Fruit fly (Drosophila melanogaster) whole organism, embryonic: Measurements from ENCODE around the gene spz3.

Experiments
- Blimp-1 ChIP-seq: fragments of 200-800 bp; sonication (Bioruptor generic); optimal IDR thresholded peaks from 3 replicates; lab custom pipeline; 2018; ENCODE audit warnings: missing biosample characterization, missing genetic modification characterization, mild to moderate bottlenecking, moderate library complexity, missing genetic modification reagents
- BtbVII ChIP-seq: fragments of 200-800 bp; sonication (Bioruptor generic); optimal IDR thresholded peaks from 3 replicates; lab custom pipeline; 2017; ENCODE audit warnings: missing biosample characterization, mild to moderate bottlenecking, missing genetic modification characterization
- CG1024 ChIP-seq: fragments of 200-800 bp; sonication (Bioruptor generic); IDR thresholded peaks from 2 replicates; pipeline ENCODE4 v1.3.6; 2022; ENCODE audit warnings: missing biosample characterization, missing genetic modification characterization
- CG10366 ChIP-seq: fragments of 200-800 bp; sonication (Bioruptor generic); IDR thresholded peaks from 2 replicates; pipeline ENCODE4 v1.3.6; 2022; ENCODE audit warnings: missing biosample characterization, missing genetic modification characterization
- CG10462 ChIP-seq: fragments of 200-800 bp; sonication (Bioruptor generic); optimal IDR thresholded peaks from 2 replicates; lab custom pipeline; 2016; ENCODE audit warnings: missing biosample characterization, missing genetic modification characterization
- CG11723 ChIP-seq: fragments of 200-800 bp; sonication (Bioruptor generic); optimal IDR thresholded peaks from 2 replicates; lab custom pipeline; 2017; ENCODE audit warnings: missing biosample characterization, mild to moderate bottlenecking, missing genetic modification characterization
- CG12104 ChIP-seq: fragments of 200-800 bp; sonication (Bioruptor generic); optimal IDR thresholded peaks from 3 replicates; lab custom pipeline; 2016; ENCODE audit warnings: missing biosample characterization, missing genetic modification characterization
- CG12659 ChIP-seq: fragments of 200-800 bp; sonication (Bioruptor generic); optimal IDR thresholded peaks from 3 replicates; lab custom pipeline; 2017; ENCODE audit warnings: mild to moderate bottlenecking, missing biosample characterization, missing genetic modification reagents, missing genetic modification characterization
- CG13287 ChIP-seq: fragments of 200-800 bp; sonication (Bioruptor generic); IDR thresholded peaks from 2 replicates; pipeline ENCODE4 v1.3.6; 2022; ENCODE audit warnings: missing biosample characterization, missing genetic modification characterization; ENCODE audit not compliant: partially characterized antibody
- CG17912 ChIP-seq: fragments of 200-800 bp; sonication (Bioruptor generic); optimal IDR thresholded peaks from 2 replicates; lab custom pipeline; 2018; ENCODE audit warnings: missing biosample characterization, mild to moderate bottlenecking, missing genetic modification characterization
- CG2129 ChIP-seq: fragments of 200-800 bp; sonication (Bioruptor generic); IDR thresholded peaks from 2 replicates; pipeline ENCODE4 v1.3.6; 2022; ENCODE audit warnings: missing biosample characterization, missing genetic modification characterization; ENCODE audit not compliant: partially characterized antibody
- CG2199 ChIP-seq: fragments of 200-800 bp; sonication (Bioruptor generic); IDR thresholded peaks from 3 replicates; pipeline ENCODE4 v1.3.6; 2022; ENCODE audit warnings: missing biosample characterization, missing genetic modification characterization
- CG33213 ChIP-seq: fragments of 200-800 bp; sonication (Bioruptor generic); optimal IDR thresholded peaks from 3 replicates; lab custom pipeline; 2016; ENCODE audit warnings: missing biosample characterization, missing genetic modification characterization
- CG3995 ChIP-seq: fragments of 200-800 bp; sonication (Bioruptor generic); optimal IDR thresholded peaks from 3 replicates; lab custom pipeline; 2016; ENCODE audit warnings: missing biosample characterization, missing genetic modification characterization
- CG4820 ChIP-seq: fragments of 200-800 bp; sonication (Bioruptor generic); optimal IDR thresholded peaks from 3 replicates; lab custom pipeline; 2016; ENCODE audit warnings: missing biosample characterization, missing genetic modification characterization
- CG5953 ChIP-seq: fragments of 200-800 bp; sonication (Bioruptor generic); IDR thresholded peaks from 2 replicates; pipeline ENCODE4 v1.3.6; 2022; ENCODE audit warnings: missing biosample characterization, missing genetic modification characterization
- CG6254 ChIP-seq: fragments of 200-800 bp; sonication (Bioruptor generic); optimal IDR thresholded peaks from 3 replicates; lab custom pipeline; 2017; ENCODE audit warnings: mild to moderate bottlenecking, missing biosample characterization, missing genetic modification reagents, missing genetic modification characterization
- CG6272 ChIP-seq: fragments of 200-800 bp; sonication (Bioruptor generic); IDR thresholded peaks from 2 replicates; pipeline ENCODE4 v1.3.6; 2022; ENCODE audit warnings: missing biosample characterization, missing genetic modification characterization
- CG6791 ChIP-seq: fragments of 200-800 bp; sonication (Bioruptor generic); IDR thresholded peaks from 3 replicates; pipeline ENCODE4 v1.3.6; 2022; ENCODE audit warnings: missing biosample characterization, missing genetic modification characterization; ENCODE audit not compliant: partially characterized antibody
- CG7271 ChIP-seq: fragments of 200-800 bp; sonication (Bioruptor generic); optimal IDR thresholded peaks from 2 replicates; lab custom pipeline; 2018; ENCODE audit warnings: missing biosample characterization, mild to moderate bottlenecking, missing genetic modification characterization, moderate library complexity
- CG7357 ChIP-seq: fragments of 200-800 bp; sonication (Bioruptor generic); IDR thresholded peaks from 3 replicates; pipeline ENCODE4 v1.3.6; 2022; ENCODE audit warnings: missing biosample characterization, missing genetic modification characterization
- CG7963 ChIP-seq: fragments of 200-800 bp; sonication (Bioruptor generic); IDR thresholded peaks from 3 replicates; pipeline ENCODE4 v1.3.6; 2022; ENCODE audit warnings: missing biosample characterization, missing genetic modification characterization; ENCODE audit not compliant: partially characterized antibody
- CG9817 ChIP-seq: fragments of 200-800 bp; sonication (Bioruptor generic); optimal IDR thresholded peaks from 2 replicates; lab custom pipeline; 2018; ENCODE audit warnings: missing biosample characterization, mild to moderate bottlenecking, missing genetic modification characterization, moderate library complexity
- CrebB ChIP-seq: fragments of 200-800 bp; sonication (Bioruptor generic); optimal IDR thresholded peaks from 3 replicates; lab custom pipeline; 2018; ENCODE audit warnings: missing biosample characterization, mild to moderate bottlenecking, missing genetic modification characterization
- D19A ChIP-seq: fragments of 200-800 bp; optimal IDR thresholded peaks from 3 replicates; lab custom pipeline; 2019; ENCODE audit warnings: missing biosample characterization, mild to moderate bottlenecking, missing genetic modification characterization, moderate library complexity
- Dref ChIP-seq: fragments of 200-800 bp; sonication (Bioruptor generic); IDR thresholded peaks from 2 replicates; pipeline ENCODE4 v1.3.6; 2022; ENCODE audit warnings: missing biosample characterization, missing genetic modification characterization
- ERR ChIP-seq: fragments of 200-800 bp; sonication (Bioruptor generic); optimal IDR thresholded peaks from 2 replicates; lab custom pipeline; 2016; ENCODE audit warnings: missing biosample characterization, missing genetic modification characterization
- Fer1 ChIP-seq: fragments of 200-800 bp; sonication (Bioruptor generic); optimal IDR thresholded peaks from 2 replicates; lab custom pipeline; 2017; ENCODE audit warnings: missing biosample characterization, mild to moderate bottlenecking, missing genetic modification characterization
- Hand ChIP-seq: fragments of 200-800 bp; sonication (Bioruptor generic); optimal IDR thresholded peaks from 2 replicates; lab custom pipeline; 2017; ENCODE audit warnings: mild to moderate bottlenecking, missing biosample characterization, missing genetic modification reagents, missing genetic modification characterization
- MBD-R2 ChIP-seq: fragments of 200-800 bp; sonication (Bioruptor generic); IDR thresholded peaks from 2 replicates; pipeline ENCODE4 v1.3.6; 2022; ENCODE audit warnings: missing biosample characterization, missing genetic modification characterization
- Mrtf ChIP-seq: fragments of 200-800 bp; sonication (Bioruptor generic); IDR thresholded peaks from 3 replicates; pipeline ENCODE4 v1.3.6; 2022; ENCODE audit warnings: missing biosample characterization, missing genetic modification characterization
- Ssrp ChIP-seq: fragments of 200-800 bp; sonication (Bioruptor generic); optimal IDR thresholded peaks from 2 replicates; lab custom pipeline; 2018; ENCODE audit warnings: missing biosample characterization, mild to moderate bottlenecking, missing genetic modification characterization, moderate library complexity
- al ChIP-seq: fragments of 200-800 bp; sonication (Bioruptor generic); IDR thresholded peaks from 2 replicates; pipeline ENCODE4 v1.3.6; 2022; ENCODE audit warnings: missing biosample characterization, missing genetic modification characterization
- amos ChIP-seq: fragments of 200-800 bp; sonication (Bioruptor generic); IDR thresholded peaks from 2 replicates; pipeline ENCODE4 v1.3.6; 2022; ENCODE audit warnings: missing biosample characterization, missing genetic modification characterization; ENCODE audit not compliant: partially characterized antibody
- bbx ChIP-seq: fragments of 200-800 bp; sonication (Bioruptor generic); IDR thresholded peaks from 2 replicates; pipeline ENCODE4 v1.3.6; 2022; ENCODE audit warnings: missing biosample characterization, missing genetic modification characterization; ENCODE audit not compliant: partially characterized antibody
- cg ChIP-seq: fragments of 200-800 bp; sonication (Bioruptor generic); optimal IDR thresholded peaks from 3 replicates; lab custom pipeline; 2019; ENCODE audit warnings: missing biosample characterization, mild to moderate bottlenecking, missing genetic modification characterization, moderate library complexity
- cwo ChIP-seq: fragments of 200-800 bp; sonication (Bioruptor generic); optimal IDR thresholded peaks from 3 replicates; lab custom pipeline; 2017; ENCODE audit warnings: missing biosample characterization, missing genetic modification characterization, mild to moderate bottlenecking, moderate library complexity, missing genetic modification reagents
- dimm ChIP-seq: fragments of 200-800 bp; sonication (Bioruptor generic); IDR thresholded peaks from 2 replicates; pipeline ENCODE4 v1.3.6; 2022; ENCODE audit warnings: missing biosample characterization, missing genetic modification characterization
- dm ChIP-seq: fragments of 200-800 bp; sonication (Bioruptor generic); optimal IDR thresholded peaks from 3 replicates; lab custom pipeline; 2016; ENCODE audit warnings: missing biosample characterization, missing genetic modification characterization
- emc ChIP-seq: fragments of 200-800 bp; sonication (Bioruptor generic); optimal IDR thresholded peaks from 2 replicates; lab custom pipeline; 2016; ENCODE audit warnings: missing biosample characterization, missing genetic modification characterization
- en ChIP-seq: fragments of 200-800 bp; sonication (Bioruptor generic); optimal IDR thresholded peaks from 2 replicates; lab custom pipeline; 2016; ENCODE audit warnings: missing biosample characterization, missing genetic modification characterization
- grau ChIP-seq: fragments of 200-800 bp; optimal IDR thresholded peaks from 3 replicates; lab custom pipeline; 2019; ENCODE audit warnings: missing biosample characterization, mild to moderate bottlenecking, missing genetic modification characterization, moderate library complexity
- hb ChIP-seq: fragments of 200-800 bp; sonication (Bioruptor generic); IDR thresholded peaks from 3 replicates; pipeline ENCODE4 v1.3.6; 2022; ENCODE audit warnings: missing biosample characterization, missing genetic modification characterization; ENCODE audit not compliant: partially characterized antibody
- jigr1 ChIP-seq: fragments of 200-800 bp; sonication (Bioruptor generic); IDR thresholded peaks from 3 replicates; pipeline ENCODE4 v1.3.6; 2022; ENCODE audit warnings: missing biosample characterization, missing genetic modification characterization
- klu ChIP-seq: fragments of 200-800 bp; sonication (Bioruptor generic); IDR thresholded peaks from 2 replicates; pipeline ENCODE4 v1.3.6; 2022; ENCODE audit warnings: missing biosample characterization, missing genetic modification characterization
- odd ChIP-seq: fragments of 200-800 bp; sonication (Bioruptor generic); optimal IDR thresholded peaks from 2 replicates; lab custom pipeline; 2017; ENCODE audit warnings: missing biosample characterization, mild to moderate bottlenecking, missing genetic modification characterization
- prd ChIP-seq, 3 experiments: fragments of >200 bp in 2 of 3; fragments of 200-800 bp in 1 of 3; sonication (Bioruptor generic) in 1 of 3; optimal IDR thresholded peaks in 2 of 3; IDR thresholded peaks in 1 of 3; 2 replicates in 2 of 3; 3 replicates in 1 of 3; pipeline versions ENCODE4 v1.3.6 to Lab custom; 2017 to 2022; ENCODE audit warnings: missing biosample characterization in 1 of 3, missing genetic modification characterization in 1 of 3
- salm ChIP-seq: fragments of 200-800 bp; sonication (Bioruptor generic); optimal IDR thresholded peaks from 2 replicates; lab custom pipeline; 2018; ENCODE audit warnings: missing biosample characterization, mild to moderate bottlenecking, missing genetic modification characterization
- scrt ChIP-seq: fragments of 200-800 bp; sonication (Bioruptor generic); optimal IDR thresholded peaks from 2 replicates; lab custom pipeline; 2018; ENCODE audit warnings: missing biosample characterization, mild to moderate bottlenecking, missing genetic modification characterization, moderate library complexity
- tna ChIP-seq: fragments of 200-800 bp; sonication (Bioruptor generic); IDR thresholded peaks from 2 replicates; pipeline ENCODE4 v1.3.6; 2022; ENCODE audit warnings: missing biosample characterization, missing genetic modification characterization; ENCODE audit not compliant: partially characterized antibody
- usp ChIP-seq: fragments of >200 bp; optimal IDR thresholded peaks from 2 replicates; lab custom pipeline; 2017; ENCODE audit warnings: missing biosample characterization, missing genetic modification characterization

The spz3 gene

DNA sequence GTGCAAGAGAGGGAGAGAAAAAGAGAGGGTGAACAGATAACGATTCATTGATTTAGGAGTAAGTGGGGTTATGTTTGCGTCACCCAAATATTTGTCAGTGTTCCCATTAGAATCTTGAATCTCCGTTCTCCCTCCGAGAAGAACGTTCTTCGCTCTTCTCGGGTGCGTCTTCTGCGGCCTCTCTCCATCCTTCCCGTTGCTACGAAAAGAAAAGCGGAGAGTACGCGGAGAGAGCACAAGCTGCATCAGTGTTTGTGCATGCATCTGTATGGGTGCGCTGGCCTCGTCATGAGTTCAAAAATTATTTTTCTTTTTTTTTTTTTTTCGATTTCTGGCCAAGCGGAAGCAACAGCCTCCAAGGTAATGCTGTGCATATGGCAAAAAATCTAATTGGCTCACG is 50.5 kb downstream of the spz3 start (continued):
- TF ChIP-seq tna (GFP tag; lab: Robert Waterston, UW) (no peak), CG9817 (no peak), odd (GFP tag; lab: Kevin White, UChicago) (no peak), hb (no peak), al (GFP tag; lab: Robert Waterston, UW) (no peak), CG1024 (GFP tag; lab: Robert Waterston, UW) (no peak), CG12659 (GFP tag; lab: Kevin White, UChicago) (no peak), en (no peak), Blimp-1 (GFP tag; lab: Kevin White, UChicago) (peak; percentile 16), klu (GFP tag; lab: Robert Waterston, UW) (no peak), grau (no peak), Fer1 (GFP tag; lab: Kevin White, UChicago) (peak; percentile 15), CG7357 (GFP tag; lab: Robert Waterston, UW) (no peak), Hand (GFP tag; lab: Kevin White, UChicago) (no peak), CG10462 (no peak), BtbVII (GFP tag; lab: Kevin White, UChicago) (peak; percentile 47), amos (GFP tag; lab: Robert Waterston, UW) (no peak), Mrtf (GFP tag; lab: Robert Waterston, UW) (no peak), salm (peak; percentile 33), scrt (GFP tag; lab: Kevin White, UChicago) (peak; percentile 7), CG6272 (GFP tag; lab: Robert Waterston, UW) (no peak), emc (GFP tag; lab: Kevin White, UChicago) (no peak), cg (GFP tag; lab: Kevin White, UChicago) (peak; percentile 70), CG5953 (no peak), Ssrp (no peak), dm (no peak), Dref (GFP tag; lab: Robert Waterston, UW) (no peak), CG17912 (GFP tag; lab: Kevin White, UChicago) (no peak), CG2129 (GFP tag; lab: Robert Waterston, UW) (no peak), CG7271 (tag; lab: Kevin White, UChicago) (no peak), CG6254 (GFP tag; lab: Kevin White, UChicago) (peak; percentile 17), CrebB (tag; lab: Kevin White, UChicago) (peak; percentile 17), CG4820 (GFP tag; lab: Kevin White, UChicago) (no peak), jigr1 (GFP tag; lab: Robert Waterston, UW) (no peak), dimm (GFP tag; lab: Robert Waterston, UW) (no peak)

DNA sequence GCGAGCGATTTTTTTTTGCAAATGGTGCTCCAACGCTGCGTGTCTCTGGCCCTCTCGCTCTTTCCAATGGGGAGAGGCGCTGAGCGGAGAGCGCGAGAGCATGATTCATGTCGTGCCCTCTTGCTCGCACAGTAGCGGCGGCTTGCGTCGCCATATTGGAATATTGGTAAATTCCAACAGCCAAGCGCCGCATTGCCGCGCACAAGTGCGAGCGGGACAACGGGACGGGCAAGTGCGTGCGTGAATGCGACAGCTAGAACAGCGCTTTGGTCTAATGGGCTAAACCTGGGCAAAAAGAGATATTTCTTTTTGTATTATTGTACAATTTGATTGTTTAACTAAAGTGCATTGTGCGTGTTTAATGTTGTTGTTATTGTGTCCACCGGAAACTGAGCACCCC is 51.1 kb downstream of the spz3 start:
- peak; percentile 30; the same call in 1 of the 2 replicates for TF ChIP-seq MBD-R2 (GFP tag; lab: Robert Waterston, UW)
- TF ChIP-seq usp (GFP tag; lab: Kevin White, UChicago), result no peak
- TF ChIP-seq CG12104, result no peak
- TF ChIP-seq bbx, result peak; percentile 69
- TF ChIP-seq CG7963, result 0 out of 3 replicates have a peak, but pooled peaks have one; percentile 31
- TF ChIP-seq D19A, result no peak
- no peak for TF ChIP-seq CG10366 (GFP tag; lab: Robert Waterston, UW)
- TF ChIP-seq CG33213 (GFP tag; lab: Kevin White, UChicago), result no peak
- no peak for TF ChIP-seq CG11723
- TF ChIP-seq cwo (GFP tag; lab: Kevin White, UChicago), result peak; percentile 19
- TF ChIP-seq CG2199 (GFP tag; lab: Robert Waterston, UW), result 0 out of 3 replicates have a peak, but pooled peaks have one; percentile 43
- peak; percentile 65; the same call in 2 of the 3 replicates for TF ChIP-seq CG6791 (GFP tag; lab: Robert Waterston, UW)
- no peak for TF ChIP-seq prd (optimal IDR thresholded peaks at IDR 0.05; lab: Kevin White, UChicago)
- TF ChIP-seq prd (GFP tag; IDR thresholded peaks at IDR 0.05; lab: Robert Waterston, UW), result no peak
- no peak for TF ChIP-seq ERR (GFP tag; lab: Kevin White, UChicago)
- peak; percentile 48 for TF ChIP-seq cg (GFP tag; lab: Kevin White, UChicago)
- TF ChIP-seq CG3995, result no peak
- TF ChIP-seq CG13287, result peak; percentile 16; the same call in 1 of the 2 replicates
